Fruit fly (Drosophila melanogaster) whole organism, pupa: ENCODE results near the gene CG33170.

Experiments used
- CG10348 ChIP-seq: fragments of 200-800 bp; sonication (Bioruptor generic); IDR thresholded peaks from 2 replicates; pipeline ENCODE4 v1.3.6; 2022; ENCODE audit warnings: missing biosample characterization, missing genetic modification characterization
- CG12605 ChIP-seq: fragments of 200-800 bp; sonication (Bioruptor generic); IDR thresholded peaks from 2 replicates; pipeline ENCODE4 v1.3.6; 2022; ENCODE audit warnings: missing biosample characterization, missing genetic modification characterization
- CG13204 ChIP-seq: fragments of 200-800 bp; sonication (Bioruptor generic); optimal IDR thresholded peaks from 2 replicates; lab custom pipeline; 2018; ENCODE audit warnings: missing biosample characterization, mild to moderate bottlenecking, missing genetic modification characterization, moderate library complexity
- CG14655 ChIP-seq: fragments of 200-800 bp; sonication (Bioruptor generic); optimal IDR thresholded peaks from 3 replicates; lab custom pipeline; 2017; ENCODE audit warnings: mild to moderate bottlenecking, missing biosample characterization, missing genetic modification reagents, missing genetic modification characterization
- CG15710 ChIP-seq: fragments of 200-800 bp; sonication (Bioruptor generic); optimal IDR thresholded peaks from 2 replicates; lab custom pipeline; 2018; ENCODE audit warnings: missing biosample characterization, mild to moderate bottlenecking, missing genetic modification characterization, moderate library complexity
- CG17806 ChIP-seq: fragments of 200-800 bp; sonication (Bioruptor generic); optimal IDR thresholded peaks from 2 replicates; lab custom pipeline; 2018; ENCODE audit warnings: missing biosample characterization, mild to moderate bottlenecking, missing genetic modification characterization, moderate library complexity
- CG34367 ChIP-seq: fragments of 200-800 bp; sonication (Bioruptor generic); optimal IDR thresholded peaks from 2 replicates; lab custom pipeline; 2018; ENCODE audit warnings: missing biosample characterization, mild to moderate bottlenecking, missing genetic modification characterization
- CG4496 ChIP-seq: fragments of 200-800 bp; sonication (Bioruptor generic); IDR thresholded peaks from 3 replicates; pipeline ENCODE4 v1.3.6; 2022; ENCODE audit warnings: missing biosample characterization, missing genetic modification characterization
- CG8159 ChIP-seq: fragments of 200-800 bp; sonication (Bioruptor generic); optimal IDR thresholded peaks from 3 replicates; lab custom pipeline; 2018; ENCODE audit warnings: missing biosample characterization, mild to moderate bottlenecking, missing genetic modification characterization, moderate library complexity
- CG8301 ChIP-seq: fragments of 200-800 bp; sonication (Bioruptor generic); optimal IDR thresholded peaks from 2 replicates; lab custom pipeline; 2018; ENCODE audit warnings: missing biosample characterization, mild to moderate bottlenecking, missing genetic modification characterization
- CG9948 ChIP-seq: fragments of 200-800 bp; sonication (Bioruptor generic); optimal IDR thresholded peaks from 2 replicates; lab custom pipeline; 2018; ENCODE audit warnings: missing biosample characterization, mild to moderate bottlenecking, missing genetic modification characterization, moderate library complexity
- D1 ChIP-seq: fragments of 200-800 bp; sonication (Bioruptor generic); optimal IDR thresholded peaks from 2 replicates; lab custom pipeline; 2018; ENCODE audit warnings: missing biosample characterization, mild to moderate bottlenecking, missing genetic modification characterization, moderate library complexity
- EcR ChIP-seq: fragments of 200-800 bp; sonication (Bioruptor generic); optimal IDR thresholded peaks from 3 replicates; lab custom pipeline; 2019; ENCODE audit warnings: missing biosample characterization, missing genetic modification characterization, mild to moderate bottlenecking, moderate library complexity, missing genetic modification reagents
- Ets98B ChIP-seq: fragments of 200-800 bp; sonication (Bioruptor generic); IDR thresholded peaks from 2 replicates; pipeline ENCODE4 v1.3.6; 2022; ENCODE audit warnings: missing biosample characterization, missing genetic modification characterization
- Pif1A ChIP-seq: fragments of 200-800 bp; sonication (Bioruptor generic); optimal IDR thresholded peaks from 3 replicates; lab custom pipeline; 2016; ENCODE audit warnings: missing biosample characterization, missing genetic modification characterization
- Pif1B ChIP-seq: fragments of 200-800 bp; sonication (Bioruptor generic); optimal IDR thresholded peaks from 3 replicates; lab custom pipeline; 2016; ENCODE audit warnings: missing biosample characterization, missing genetic modification characterization
- Snoo ChIP-seq: fragments of 200-800 bp; sonication (Bioruptor generic); optimal IDR thresholded peaks from 3 replicates; lab custom pipeline; 2017; ENCODE audit warnings: missing biosample characterization, mild to moderate bottlenecking, missing genetic modification characterization, inconsistent platforms
- fd96Ca ChIP-seq: fragments of 200-800 bp; sonication (Bioruptor generic); IDR thresholded peaks from 3 replicates; pipeline ENCODE4 v1.3.6; 2022; ENCODE audit warnings: missing biosample characterization, missing genetic modification characterization
- gl ChIP-seq: fragments of 200-800 bp; sonication (Bioruptor generic); optimal IDR thresholded peaks from 2 replicates; lab custom pipeline; 2018; ENCODE audit warnings: missing biosample characterization, mild to moderate bottlenecking, missing genetic modification characterization
- rn ChIP-seq: fragments of 200-800 bp; sonication (Bioruptor generic); IDR thresholded peaks from 2 replicates; pipeline ENCODE4 v1.3.6; 2022; ENCODE audit warnings: missing biosample characterization, missing genetic modification characterization

The CG33170 gene

DNA sequence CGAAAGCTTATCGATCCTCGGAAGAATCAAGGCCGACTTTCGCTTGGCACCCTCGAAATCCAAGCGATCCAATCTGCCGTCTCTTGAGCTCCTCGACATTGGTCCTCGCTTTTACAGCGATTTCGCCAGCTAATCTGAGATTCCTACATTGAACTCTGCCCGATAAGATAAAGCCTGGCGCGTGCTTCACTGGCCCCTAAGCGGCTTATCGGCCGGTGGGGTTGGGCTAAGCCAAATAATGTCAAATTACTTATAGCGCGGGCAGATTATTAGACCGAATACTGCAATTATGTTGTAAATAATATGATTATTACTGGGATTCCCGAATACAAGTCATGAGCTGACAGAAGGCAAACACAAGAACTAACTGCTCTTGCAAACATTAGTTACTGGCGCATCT lies 25.6 kb downstream of the CG33170 start:
- no peak for TF ChIP-seq fd96Ca (GFP tag; lab: Robert Waterston, UW)
- TF ChIP-seq CG10348 (GFP tag; lab: Robert Waterston, UW) = no peak
- no peak for TF ChIP-seq Snoo (tag; lab: Kevin White, UChicago)
- TF ChIP-seq EcR = no peak

dm6 chr3L:22891009-22891408 lies 26.6 kb downstream of the CG33170 start:
- TF ChIP-seq CG34367 (tag; lab: Kevin White, UChicago) = no peak
- TF ChIP-seq rn (GFP tag; lab: Robert Waterston, UW) = no peak
- TF ChIP-seq, all 21 proteins: peak for 0

DNA sequence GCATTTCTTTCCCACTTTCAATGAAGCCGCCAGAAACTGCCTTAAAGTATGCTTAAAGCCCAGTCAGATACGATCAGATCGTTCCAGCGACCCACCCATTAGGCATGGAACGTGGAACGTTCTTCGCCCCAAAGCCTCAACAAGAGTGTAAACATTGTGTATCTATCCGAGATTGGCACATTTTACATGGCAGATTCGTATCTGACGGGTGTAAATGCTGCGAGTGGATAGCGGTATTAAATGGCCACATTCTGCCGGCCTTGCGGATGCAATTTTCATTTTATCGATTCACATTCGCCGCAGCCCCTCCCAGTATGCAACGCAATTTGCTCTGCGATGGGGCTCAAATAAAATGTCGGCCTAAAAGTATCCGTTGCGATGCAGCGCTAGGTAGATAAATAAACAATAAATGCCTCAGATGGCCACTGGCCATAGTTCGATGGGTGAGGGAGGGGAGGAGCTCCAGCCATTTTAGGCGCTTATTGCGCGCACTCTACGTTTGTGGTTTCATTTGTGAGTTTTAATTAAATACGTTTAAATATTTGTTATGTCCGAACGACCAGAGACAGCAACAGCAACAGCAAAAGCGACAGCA lies 30.4 kb downstream of the CG33170 start:
- TF ChIP-seq gl (tag; lab: Kevin White, UChicago) (no peak), CG12605 (GFP tag; lab: Robert Waterston, UW) (no peak), fd96Ca (GFP tag; lab: Robert Waterston, UW) (no peak), CG13204 (GFP tag; lab: Kevin White, UChicago) (no peak), Pif1A (GFP tag; lab: Kevin White, UChicago) (no peak), D1 (tag; lab: Kevin White, UChicago) (peak; percentile 15), CG4496 (no peak)

DNA sequence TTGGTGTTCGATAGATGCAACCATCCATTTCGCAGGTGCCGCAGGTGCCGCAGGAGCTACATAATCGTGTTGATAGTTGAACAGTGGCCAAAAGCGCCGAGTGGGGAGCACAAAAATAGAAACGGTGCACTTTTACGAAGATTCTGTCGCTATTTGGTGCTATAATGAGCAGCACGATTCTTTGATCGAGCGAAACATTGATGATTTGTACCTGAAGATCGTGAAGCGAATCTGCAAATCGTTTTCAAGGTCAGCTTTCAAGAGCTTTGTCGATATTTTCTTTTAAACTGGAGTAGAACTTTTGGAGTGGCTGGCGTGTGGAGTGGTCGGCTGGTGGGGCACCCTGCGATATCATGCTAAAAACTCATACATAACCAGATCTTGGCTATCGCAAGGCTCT lies 34.0 kb downstream of the CG33170 start, which contains the start of gene CG11131:
Gene CG11131, plus strand, starts transcription at position 301 of the 400 bp plus-strand sequence.
- TF ChIP-seq CG13204 (GFP tag; lab: Kevin White, UChicago) (no peak), Pif1B (GFP tag; lab: Kevin White, UChicago) (no peak), rn (GFP tag; lab: Robert Waterston, UW) (no peak), Snoo (tag; lab: Kevin White, UChicago) (no peak)

DNA sequence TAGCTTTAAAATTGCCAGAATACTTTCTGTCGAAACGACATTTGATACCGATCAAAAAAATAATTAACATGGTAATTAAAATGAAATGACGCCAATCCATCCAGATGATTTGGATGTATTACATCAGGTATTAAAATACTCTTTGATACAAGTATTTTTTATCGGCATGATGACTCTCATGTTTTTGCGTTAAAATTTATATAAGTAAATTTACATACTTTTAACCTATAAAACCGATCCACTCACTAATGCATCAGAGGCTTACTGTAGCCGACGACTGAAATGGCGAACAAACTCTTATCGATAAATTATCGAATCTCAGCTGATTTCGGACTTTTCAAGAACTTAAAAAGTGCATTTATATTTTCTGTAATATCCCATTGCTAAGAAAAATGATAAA lies 37.2 kb downstream of the CG33170 start, which contains the start of gene BoYb:
Gene BoYb, plus strand, starts transcription at position 301 of the 400 bp plus-strand sequence.
- TF ChIP-seq D1 (tag; lab: Kevin White, UChicago) = no peak
- TF ChIP-seq Pif1B (GFP tag; lab: Kevin White, UChicago) = no peak
- no peak for TF ChIP-seq Pif1A (GFP tag; lab: Kevin White, UChicago)
- TF ChIP-seq Ets98B (GFP tag; lab: Robert Waterston, UW) = no peak
- no peak for TF ChIP-seq rn (GFP tag; lab: Robert Waterston, UW)
- no peak for TF ChIP-seq CG34367 (tag; lab: Kevin White, UChicago)
- TF ChIP-seq CG15710 = no peak
- TF ChIP-seq EcR = no peak
- TF ChIP-seq CG10348 (GFP tag; lab: Robert Waterston, UW) = no peak
- TF ChIP-seq CG13204 (GFP tag; lab: Kevin White, UChicago) = no peak
- TF ChIP-seq CG8159 (tag; lab: Kevin White, UChicago) = no peak
- TF ChIP-seq CG12605 (GFP tag; lab: Robert Waterston, UW) = no peak
- no peak for TF ChIP-seq gl (tag; lab: Kevin White, UChicago)

DNA sequence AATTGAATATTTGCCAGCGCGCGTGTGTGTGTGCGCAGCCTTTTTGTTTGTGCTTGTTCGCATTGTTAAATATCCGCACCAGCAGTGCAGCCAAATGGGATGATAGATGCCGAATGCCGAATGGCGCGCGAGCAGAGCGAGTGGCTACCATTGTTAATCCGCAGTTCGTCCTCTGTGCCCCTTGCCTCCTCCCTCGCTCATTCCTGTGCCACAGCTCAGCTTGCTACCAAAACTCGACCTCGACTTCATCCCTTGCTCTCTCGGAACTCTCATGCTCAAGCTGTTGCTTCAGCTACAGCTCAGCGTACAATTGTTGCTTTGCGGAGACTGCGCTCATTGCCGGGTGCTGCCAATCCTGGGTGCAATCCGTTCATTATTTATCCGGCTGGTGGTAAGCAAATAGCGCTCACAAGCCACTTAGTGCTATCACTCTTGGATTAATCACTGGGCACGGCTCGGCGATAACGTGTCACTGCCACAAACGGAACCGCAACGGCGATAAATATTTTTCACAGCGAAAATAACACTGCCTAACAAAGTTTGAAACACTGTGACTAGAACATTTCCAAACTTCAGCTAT lies 45.0 kb downstream of the CG33170 start:
- 0 out of 3 replicates have a peak, but pooled peaks have one; percentile 11 for TF ChIP-seq CG4496
- TF ChIP-seq CG12605 (GFP tag; lab: Robert Waterston, UW) = no peak
- TF ChIP-seq gl (tag; lab: Kevin White, UChicago) = no peak
- no peak for TF ChIP-seq EcR
- TF ChIP-seq CG34367 (tag; lab: Kevin White, UChicago) = no peak
- no peak for TF ChIP-seq CG8301 (tag; lab: Kevin White, UChicago)
- no peak for TF ChIP-seq CG14655 (GFP tag; lab: Kevin White, UChicago)

DNA sequence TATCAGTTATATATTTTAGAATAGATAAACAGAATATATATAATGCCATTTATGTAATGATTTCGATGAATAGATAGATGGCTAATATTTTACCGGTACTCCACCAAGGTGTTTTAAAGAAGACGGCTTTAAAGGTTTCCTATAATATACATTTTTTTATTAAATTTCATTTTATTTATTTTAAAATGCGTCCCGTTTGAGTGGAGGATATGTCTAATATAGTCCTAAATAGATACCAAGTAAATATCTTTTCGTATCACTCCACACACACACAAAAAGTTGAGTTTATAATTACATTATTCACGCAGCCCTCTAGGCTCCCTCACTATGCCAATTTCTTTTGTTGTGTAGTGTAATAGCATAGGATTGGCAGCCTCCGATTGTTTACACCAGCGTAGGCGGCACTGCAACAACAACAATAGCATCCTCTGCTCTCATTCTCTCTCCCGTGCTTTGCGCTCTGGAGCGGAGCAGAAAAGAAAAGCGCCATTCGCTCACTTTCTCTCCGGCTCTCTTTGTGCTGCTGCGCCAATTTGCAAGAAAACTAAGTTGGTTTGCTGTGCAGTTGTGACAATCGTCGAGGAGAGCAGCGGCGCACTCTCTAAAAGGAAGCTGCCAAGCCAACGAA lies 45.6 kb downstream of the CG33170 start, which contains the start of gene CG12768:
Gene CG12768, plus strand, starts transcription at position 578 of the 628 bp plus-strand sequence.
- TF ChIP-seq CG8301 (tag; lab: Kevin White, UChicago) = peak; percentile 42
- TF ChIP-seq CG17806 = peak; percentile 40
- no peak for TF ChIP-seq rn (GFP tag; lab: Robert Waterston, UW)
- TF ChIP-seq fd96Ca (GFP tag; lab: Robert Waterston, UW) = no peak
- peak; percentile 45 for TF ChIP-seq Snoo (tag; lab: Kevin White, UChicago)
- no peak for TF ChIP-seq CG10348 (GFP tag; lab: Robert Waterston, UW)
- TF ChIP-seq CG4496 = peak; percentile 66
- TF ChIP-seq CG12605 (GFP tag; lab: Robert Waterston, UW) = no peak
- TF ChIP-seq CG15710 = peak; percentile 69
- TF ChIP-seq CG8159 (tag; lab: Kevin White, UChicago) = peak; percentile 79
- peak; percentile 64 for TF ChIP-seq CG9948 (tag; lab: Kevin White, UChicago)
- TF ChIP-seq D1 (tag; lab: Kevin White, UChicago) = no peak
- peak; percentile 24 for TF ChIP-seq CG34367 (tag; lab: Kevin White, UChicago)
- TF ChIP-seq Pif1B (GFP tag; lab: Kevin White, UChicago) = no peak
- TF ChIP-seq CG14655 (GFP tag; lab: Kevin White, UChicago) = peak; percentile 81
- no peak for TF ChIP-seq CG13204 (GFP tag; lab: Kevin White, UChicago)
- no peak for TF ChIP-seq EcR
